Fruit fly (Drosophila melanogaster) whole organism, embryonic: ENCODE measurements around the gene dmGlut.

Experiments used
- Awh ChIP-seq: fragments of 200-800 bp; sonication (Bioruptor generic); IDR thresholded peaks from 2 replicates; pipeline ENCODE4, ENCODE4 v1.3.6; 2022; ENCODE audit warnings: missing biosample characterization, missing genetic modification characterization
- CG10959 ChIP-seq: fragments of 200-800 bp; sonication (Bioruptor generic); IDR thresholded peaks from 2 replicates; pipeline ENCODE4 v1.3.6; 2022; ENCODE audit warnings: missing biosample characterization, missing genetic modification characterization
- CG11695 ChIP-seq: fragments of 200-800 bp; sonication (Bioruptor generic); IDR thresholded peaks from 3 replicates; pipeline ENCODE4 v1.3.6; 2022; ENCODE audit warnings: missing biosample characterization, missing genetic modification characterization
- CG12391 ChIP-seq: fragments of 200-800 bp; sonication (Bioruptor generic); optimal IDR thresholded peaks from 3 replicates; lab custom pipeline; 2018; ENCODE audit warnings: missing biosample characterization, mild to moderate bottlenecking, missing genetic modification characterization, moderate library complexity
- CG12942 ChIP-seq: fragments of 200-800 bp; sonication (Bioruptor generic); optimal IDR thresholded peaks from 3 replicates; lab custom pipeline; 2016; ENCODE audit warnings: missing biosample characterization, missing genetic modification characterization
- CG15011 ChIP-seq: fragments of 200-800 bp; sonication (Bioruptor generic); optimal IDR thresholded peaks from 3 replicates; lab custom pipeline; 2018; ENCODE audit warnings: missing biosample characterization, mild to moderate bottlenecking, missing genetic modification characterization
- CG17912 ChIP-seq: fragments of 200-800 bp; sonication (Bioruptor generic); optimal IDR thresholded peaks from 2 replicates; lab custom pipeline; 2018; ENCODE audit warnings: missing biosample characterization, mild to moderate bottlenecking, missing genetic modification characterization
- CG18764 ChIP-seq: fragments of 200-800 bp; sonication (Bioruptor generic); optimal IDR thresholded peaks from 3 replicates; lab custom pipeline; 2016; ENCODE audit warnings: missing biosample characterization, missing genetic modification characterization
- CG2712 ChIP-seq: fragments of 200-800 bp; optimal IDR thresholded peaks from 3 replicates; lab custom pipeline; 2019; ENCODE audit warnings: missing biosample characterization, mild to moderate bottlenecking, missing genetic modification characterization, moderate library complexity
- CG30020 ChIP-seq: fragments of 200-800 bp; optimal IDR thresholded peaks from 2 replicates; lab custom pipeline; 2019; ENCODE audit warnings: missing biosample characterization, mild to moderate bottlenecking, missing genetic modification characterization, moderate library complexity
- CG3065 ChIP-seq: fragments of 200-800 bp; sonication (Bioruptor generic); optimal IDR thresholded peaks from 2 replicates; lab custom pipeline; 2016; ENCODE audit warnings: missing biosample characterization, missing genetic modification characterization
- CG3281 ChIP-seq: fragments of 200-800 bp; sonication (Bioruptor generic); optimal IDR thresholded peaks from 3 replicates; lab custom pipeline; 2017; ENCODE audit warnings: missing biosample characterization, mild to moderate bottlenecking, missing genetic modification characterization
- CG3995 ChIP-seq: fragments of 200-800 bp; sonication (Bioruptor generic); optimal IDR thresholded peaks from 3 replicates; lab custom pipeline; 2016; ENCODE audit warnings: missing biosample characterization, missing genetic modification characterization
- CG6683 ChIP-seq: fragments of 200-800 bp; sonication (Bioruptor generic); optimal IDR thresholded peaks from 2 replicates; lab custom pipeline; 2017; ENCODE audit warnings: missing biosample characterization, mild to moderate bottlenecking, missing genetic modification characterization, missing genetic modification reagents
- CG6765 ChIP-seq: fragments of 200-800 bp; sonication (Bioruptor generic); optimal IDR thresholded peaks from 3 replicates; lab custom pipeline; 2017; ENCODE audit warnings: missing biosample characterization, mild to moderate bottlenecking, missing genetic modification characterization
- CG6791 ChIP-seq: fragments of 200-800 bp; sonication (Bioruptor generic); IDR thresholded peaks from 3 replicates; pipeline ENCODE4 v1.3.6; 2022; ENCODE audit warnings: missing biosample characterization, missing genetic modification characterization; ENCODE audit not compliant: partially characterized antibody
- CG7928 ChIP-seq: fragments of 200-800 bp; sonication (Bioruptor generic); optimal IDR thresholded peaks from 2 replicates; lab custom pipeline; 2017; ENCODE audit warnings: missing biosample characterization, mild to moderate bottlenecking, missing genetic modification characterization
- CG7963 ChIP-seq: fragments of 200-800 bp; sonication (Bioruptor generic); IDR thresholded peaks from 3 replicates; pipeline ENCODE4 v1.3.6; 2022; ENCODE audit warnings: missing biosample characterization, missing genetic modification characterization; ENCODE audit not compliant: partially characterized antibody
- Dip3 ChIP-seq: fragments of 200-800 bp; sonication (Bioruptor generic); optimal IDR thresholded peaks from 3 replicates; lab custom pipeline; 2016; ENCODE audit warnings: missing biosample characterization, missing genetic modification characterization
- HLHmδ ChIP-seq: fragments of 200-800 bp; sonication (Bioruptor generic); optimal IDR thresholded peaks from 2 replicates; lab custom pipeline; 2018; ENCODE audit warnings: missing biosample characterization, mild to moderate bottlenecking, missing genetic modification characterization, moderate library complexity
- Hr78 ChIP-seq, 2 experiments: fragments of 200-800 bp in 1 of 2; fragments of >200 bp in 1 of 2; sonication (Bioruptor generic) in 1 of 2; optimal IDR thresholded peaks; 2 replicates each; lab custom pipeline; 2017 to 2019; ENCODE audit warnings: missing biosample characterization in 2 of 2, missing genetic modification characterization in 2 of 2, mild to moderate bottlenecking in 1 of 2, moderate library complexity in 1 of 2
- Meics ChIP-seq: fragments of 200-800 bp; sonication (Bioruptor generic); optimal IDR thresholded peaks from 2 replicates; lab custom pipeline; 2017; ENCODE audit warnings: missing biosample characterization, mild to moderate bottlenecking, missing genetic modification characterization
- Pdp1 ChIP-seq, 2 experiments: fragments of 200-800 bp; sonication (Bioruptor generic); optimal IDR thresholded peaks; 3 replicates each; lab custom pipeline; 2016; ENCODE audit warnings: missing biosample characterization in 2 of 2, missing genetic modification characterization in 2 of 2, mild to moderate bottlenecking in 1 of 2, moderate library complexity in 1 of 2
- Ptx1 ChIP-seq: fragments of 200-800 bp; sonication (Bioruptor generic); IDR thresholded peaks from 2 replicates; pipeline ENCODE4 v1.3.6; 2022; ENCODE audit warnings: missing biosample characterization, missing genetic modification characterization
- Ravus ChIP-seq: fragments of 200-800 bp; sonication (Bioruptor generic); IDR thresholded peaks from 2 replicates; pipeline ENCODE4 v1.3.6; 2022; ENCODE audit warnings: missing biosample characterization, missing genetic modification characterization
- Side ChIP-seq: fragments of 200-800 bp; sonication (Bioruptor generic); optimal IDR thresholded peaks from 2 replicates; lab custom pipeline; 2016; ENCODE audit warnings: missing biosample characterization, missing genetic modification characterization
- cato ChIP-seq: fragments of 200-800 bp; sonication (Bioruptor generic); optimal IDR thresholded peaks from 2 replicates; lab custom pipeline; 2016; ENCODE audit warnings: missing biosample characterization, missing genetic modification characterization, borderline replicate concordance
- ci ChIP-seq: fragments of 200-800 bp; sonication (Bioruptor generic); IDR thresholded peaks from 3 replicates; pipeline ENCODE4 v1.3.6; 2022; ENCODE audit warnings: missing biosample characterization, missing genetic modification characterization
- da ChIP-seq: fragments of 200-800 bp; sonication (Bioruptor generic); optimal IDR thresholded peaks from 2 replicates; lab custom pipeline; 2016; ENCODE audit warnings: missing biosample characterization, missing genetic modification characterization
- dysf ChIP-seq: fragments of 200-800 bp; sonication (Bioruptor generic); IDR thresholded peaks from 3 replicates; pipeline ENCODE4 v1.3.6; 2022; ENCODE audit warnings: missing biosample characterization, missing genetic modification characterization
- ewg ChIP-seq: fragments of 200-800 bp; sonication (Bioruptor generic); optimal IDR thresholded peaks from 3 replicates; lab custom pipeline; 2017; ENCODE audit warnings: mild to moderate bottlenecking, missing biosample characterization, missing genetic modification reagents, missing genetic modification characterization
- ftz-f1 ChIP-seq: fragments of 200-800 bp; sonication (Bioruptor generic); optimal IDR thresholded peaks from 2 replicates; lab custom pipeline; 2016; ENCODE audit warnings: missing biosample characterization, missing genetic modification characterization
- gro ChIP-seq: fragments of 200-800 bp; sonication (Bioruptor generic); optimal IDR thresholded peaks from 2 replicates; lab custom pipeline; 2016; ENCODE audit warnings: missing biosample characterization, missing genetic modification characterization
- lilli ChIP-seq: fragments of 200-800 bp; sonication (Bioruptor generic); optimal IDR thresholded peaks from 3 replicates; lab custom pipeline; 2016; ENCODE audit warnings: missing biosample characterization, missing genetic modification characterization
- lmd ChIP-seq: fragments of 200-800 bp; sonication (Bioruptor generic); IDR thresholded peaks from 2 replicates; pipeline ENCODE4 v1.3.6; 2022; ENCODE audit warnings: missing biosample characterization, missing genetic modification characterization
- luna ChIP-seq: fragments of 200-800 bp; sonication (Bioruptor generic); optimal IDR thresholded peaks from 2 replicates; lab custom pipeline; 2016; ENCODE audit warnings: missing biosample characterization, missing genetic modification characterization
- nau ChIP-seq: fragments of 200-800 bp; sonication (Bioruptor generic); optimal IDR thresholded peaks from 3 replicates; lab custom pipeline; 2017; ENCODE audit warnings: missing biosample characterization, mild to moderate bottlenecking, missing genetic modification characterization, missing genetic modification reagents
- nerfin-2 ChIP-seq: fragments of 200-800 bp; sonication (Bioruptor generic); IDR thresholded peaks from 2 replicates; pipeline ENCODE4 v1.3.6; 2022; ENCODE audit warnings: missing biosample characterization, missing genetic modification characterization; ENCODE audit not compliant: partially characterized antibody
- oc ChIP-seq: fragments of 200-800 bp; sonication (Bioruptor generic); optimal IDR thresholded peaks from 2 replicates; lab custom pipeline; 2018; ENCODE audit warnings: missing biosample characterization, mild to moderate bottlenecking, missing genetic modification characterization, moderate library complexity
- onecut ChIP-seq: fragments of 200-800 bp; sonication (Bioruptor generic); IDR thresholded peaks from 2 replicates; pipeline ENCODE4 v1.3.6; 2022; ENCODE audit warnings: missing biosample characterization, missing genetic modification characterization
- prd ChIP-seq, 3 experiments: fragments of >200 bp in 2 of 3; fragments of 200-800 bp in 1 of 3; sonication (Bioruptor generic) in 1 of 3; optimal IDR thresholded peaks in 2 of 3; IDR thresholded peaks in 1 of 3; 2 replicates in 2 of 3; 3 replicates in 1 of 3; pipeline versions ENCODE4 v1.3.6 to Lab custom; 2017 to 2022; ENCODE audit warnings: missing biosample characterization in 1 of 3, missing genetic modification characterization in 1 of 3
- run ChIP-seq: fragments of 200-800 bp; sonication (Bioruptor generic); optimal IDR thresholded peaks from 3 replicates; lab custom pipeline; 2018; ENCODE audit warnings: missing biosample characterization, mild to moderate bottlenecking, missing genetic modification characterization
- seq ChIP-seq: fragments of 200-800 bp; sonication (Bioruptor generic); IDR thresholded peaks from 2 replicates; pipeline ENCODE4 v1.3.6; 2022; ENCODE audit warnings: missing biosample characterization, missing genetic modification characterization
- sob ChIP-seq: fragments of 200-800 bp; sonication (Bioruptor generic); IDR thresholded peaks from 2 replicates; pipeline ENCODE4 v1.3.6; 2022; ENCODE audit warnings: missing biosample characterization, missing genetic modification characterization
- stwl ChIP-seq: fragments of 200-800 bp; sonication (Bioruptor generic); optimal IDR thresholded peaks from 3 replicates; lab custom pipeline; 2018; ENCODE audit warnings: missing biosample characterization, mild to moderate bottlenecking, missing genetic modification characterization, moderate library complexity
- sug ChIP-seq: fragments of 200-800 bp; optimal IDR thresholded peaks from 2 replicates; lab custom pipeline; 2019; ENCODE audit warnings: missing biosample characterization, mild to moderate bottlenecking, missing genetic modification characterization, moderate library complexity
- tio ChIP-seq: fragments of 200-800 bp; sonication (Bioruptor generic); optimal IDR thresholded peaks from 2 replicates; lab custom pipeline; 2017; ENCODE audit warnings: missing biosample characterization, missing genetic modification characterization, inconsistent platforms
- yki ChIP-seq: fragments of >200 bp; optimal IDR thresholded peaks from 3 replicates; lab custom pipeline; 2018

dmGlut gene

DNA sequence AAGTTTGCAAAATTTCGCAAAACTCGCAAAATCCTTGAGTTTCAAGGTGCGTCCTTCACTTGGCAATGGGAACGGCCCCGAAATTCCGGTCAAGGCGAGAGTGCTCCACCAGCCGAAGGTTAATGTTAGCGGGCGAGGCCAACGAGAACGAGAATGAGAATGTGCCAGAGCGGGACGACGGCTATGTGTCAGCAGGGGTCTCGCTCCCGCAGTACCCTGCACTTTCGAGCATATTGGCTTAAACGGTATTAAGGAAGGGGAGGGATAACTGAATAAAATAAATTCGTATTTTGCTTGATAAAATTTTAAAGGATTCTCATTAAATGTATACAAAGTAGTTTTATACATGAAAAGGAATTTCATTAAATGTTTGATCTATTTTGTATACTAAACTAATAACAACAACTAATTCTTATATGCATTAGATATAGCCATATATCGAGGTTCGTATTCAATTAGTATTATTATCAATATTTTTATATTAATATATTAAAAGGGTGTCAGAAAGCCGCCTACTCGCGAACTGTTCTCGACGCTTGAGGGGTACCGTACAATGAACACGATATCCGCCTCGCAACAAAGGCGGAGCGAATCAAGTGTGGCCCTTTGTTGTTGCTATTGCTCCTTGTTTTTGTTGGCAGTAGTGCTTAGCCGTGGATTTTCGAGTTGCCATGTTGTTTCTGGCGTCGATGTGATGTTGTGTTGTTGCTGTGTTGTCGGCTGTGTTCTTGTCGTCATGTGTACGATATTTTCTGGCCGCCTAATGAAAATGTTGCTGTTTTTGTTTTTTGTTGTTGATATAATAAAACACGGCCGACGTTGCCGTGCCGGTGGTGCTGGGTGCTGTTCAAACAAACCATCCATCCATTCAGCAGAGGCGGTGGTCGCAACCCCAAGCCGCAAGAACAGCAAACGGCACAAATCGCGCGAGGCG lies 20.6 kb upstream of the dmGlut start (continued):
- TF ChIP-seq CG6791 (no peak), CG6765 (GFP tag; lab: Kevin White, UChicago) (peak; percentile 91), seq (no peak), CG7963 (GFP tag; lab: Robert Waterston, UW) (no peak), Awh (no peak), CG10959 (no peak), dysf (GFP tag; lab: Robert Waterston, UW) (no peak), stwl (tag; lab: Kevin White, UChicago) (no peak), CG3995 (peak; percentile 45), nerfin-2 (no peak), lmd (GFP tag; lab: Robert Waterston, UW) (no peak), sug (tag; lab: Kevin White, UChicago) (peak; percentile 92), CG2712 (peak; percentile 98), ewg (GFP tag; lab: Kevin White, UChicago) (peak; percentile 83), CG7928 (peak; percentile 73), HLHmδ (GFP tag; lab: Kevin White, UChicago) (peak; percentile 56), CG3065 (GFP tag; lab: Kevin White, UChicago) (peak; percentile 77), run (tag; lab: Kevin White, UChicago) (peak; percentile 88), prd (optimal IDR thresholded peaks at IDR 0.05; lab: Kevin White, UChicago) (no peak), prd (GFP tag; IDR thresholded peaks at IDR 0.05; lab: Robert Waterston, UW) (no peak), luna (GFP tag; lab: Kevin White, UChicago) (peak; percentile 32), CG30020 (tag; lab: Kevin White, UChicago) (peak; percentile 84), CG18764 (GFP tag; lab: Kevin White, UChicago) (peak; percentile 74), Dip3 (GFP tag; lab: Kevin White, UChicago) (peak; percentile 19), sob (GFP tag; lab: Robert Waterston, UW) (no peak), yki (lab: Kevin White, UChicago) (no peak), CG15011 (GFP tag; lab: Kevin White, UChicago) (peak; percentile 90), cato (GFP tag; lab: Kevin White, UChicago) (peak; percentile 90), Ptx1 (GFP tag; lab: Robert Waterston, UW) (no peak), tio (peak; percentile 96), ftz-f1 (GFP tag; lab: Kevin White, UChicago) (peak; percentile 100), CG12391 (peak; percentile 98), Hr78 (GFP tag; optimal IDR thresholded peaks at IDR 0.05; lab: Kevin White, UChicago) (peak in 1 of 2 experiments; percentile 33), Pdp1 (GFP tag; optimal IDR thresholded peaks at IDR 0.05; lab: Kevin White, UChicago) (peak in 1 of 2 experiments; percentile 83), onecut (peak; percentile 71), nau (peak; percentile 50), lilli (GFP tag; lab: Kevin White, UChicago) (peak; percentile 83), CG3281 (peak; percentile 96), CG11695 (no peak), CG12942 (GFP tag; lab: Kevin White, UChicago) (peak; percentile 82), CG6683 (peak; percentile 90), Meics (GFP tag; lab: Kevin White, UChicago) (peak; percentile 97), da (GFP tag; lab: Kevin White, UChicago) (no peak), oc (tag; lab: Kevin White, UChicago) (peak; percentile 69), Ravus (GFP tag; lab: Robert Waterston, UW) (no peak), Side (GFP tag; lab: Kevin White, UChicago) (peak; percentile 34), CG17912 (GFP tag; lab: Kevin White, UChicago) (no peak), gro (GFP tag; lab: Kevin White, UChicago) (no peak), ci (GFP tag; lab: Robert Waterston, UW) (no peak)
